Worm (Caenorhabditis elegans) whole organism, late embryonic: ENCODE measurements around the gene C47E8.4.

Source experiments
- eyg-1 ChIP-seq: sonication (generic microtip); optimal IDR thresholded peaks from 2 replicates; lab custom pipeline; 2016; ENCODE audit warnings: missing genotype, missing genetic modification characterization, missing compliant biosample characterization
- fkh-10 ChIP-seq: fragments of 150-350 bp; optimal IDR thresholded peaks from 2 replicates; lab custom pipeline; 2014; ENCODE audit warnings: missing biosample characterization, missing genetic modification reagents, missing genetic modification characterization
- sox-2 ChIP-seq: fragments of 200-800 bp; sonication (Bioruptor generic); IDR thresholded peaks from 2 replicates; pipeline ENCODE4 v1.3.6; 2022; ENCODE audit warnings: missing genetic modification reagents, missing genetic modification characterization, missing compliant biosample characterization

- TF ChIP-seq sox-2 (GFP tag; lab: Robert Waterston, UW) (no peak), eyg-1 (tag; lab: Kevin White, UChicago) (no peak), fkh-10 (GFP tag; lab: Kevin White, UChicago) (no peak)
Measured at ce11 chrV:14698005-14698404, 12.7 kb upstream of the C47E8.4 start.
